Worm (Caenorhabditis elegans): ENCODE results near the gene E02A10.3.

The E02A10.3 gene

ce11 chrV:12624371-12624770, 45.0 kb downstream of the E02A10.3 start, which contains the start of gene F56H9.9:
F56H9.9 (minus strand) TSS chrV:12624471.
- no peak for TF ChIP-seq mep-1 (tag; optimal IDR thresholded peaks at IDR 0.05)
- no peak for TF ChIP-seq mdl-1 (tag; optimal IDR thresholded peaks at IDR 0.05)
- TF ChIP-seq spr-3 (GFP tag; optimal IDR thresholded peaks at IDR 0.05) = no peak
- no peak for TF ChIP-seq spr-1 (tag; optimal IDR thresholded peaks at IDR 0.05)
- TF ChIP-seq Y75B8A.6 (GFP tag; IDR thresholded peaks at IDR 0.05) = no peak
- TF ChIP-seq aly-2 (tag; optimal IDR thresholded peaks at IDR 0.05) = no peak
- TF ChIP-seq ZK546.5 (tag; optimal IDR thresholded peaks at IDR 0.05) = no peak
- no peak for TF ChIP-seq lin-13 (GFP tag; optimal IDR thresholded peaks at IDR 0.05)
- no peak for TF ChIP-seq daf-12 (tag; optimal IDR thresholded peaks at IDR 0.05)

ce11 chrV:12629743-12630142, 50.3 kb downstream of the E02A10.3 start, which contains the start of gene F56H9.6:
F56H9.6 (minus strand) TSS chrV:12629843.
- TF ChIP-seq dmd-9 (GFP tag; IDR thresholded peaks at IDR 0.05) (no peak), F10B5.3 (tag; optimal IDR thresholded peaks at IDR 0.05) (no peak), lir-3 (tag; optimal IDR thresholded peaks at IDR 0.05) (no peak), lin-38 (GFP tag; IDR thresholded peaks at IDR 0.05) (no peak), unc-130 (GFP tag; optimal IDR thresholded peaks at IDR 0.05) (no peak), nhr-6 (tag; optimal IDR thresholded peaks at IDR 0.05) (no peak)

- TF ChIP-seq dmd-6 (GFP tag; IDR thresholded peaks at IDR 0.05) (no peak), lin-13 (GFP tag; optimal IDR thresholded peaks at IDR 0.05) (no peak), nhr-77 (tag; optimal IDR thresholded peaks at IDR 0.05) (no peak), pqm-1 (tag; optimal IDR thresholded peaks at IDR 0.05) (no peak), snpc-1.2 (GFP tag; IDR thresholded peaks at IDR 0.05) (no peak), Y75B8A.6 (GFP tag; IDR thresholded peaks at IDR 0.05) (no peak), ZK337.2 (GFP tag; IDR thresholded peaks at IDR 0.05) (no peak), T20F7.1 (GFP tag; optimal IDR thresholded peaks at IDR 0.05) (no peak), lin-38 (GFP tag; IDR thresholded peaks at IDR 0.05) (no peak), fos-1 (tag; optimal IDR thresholded peaks at IDR 0.05) (no peak), F10B5.3 (tag; optimal IDR thresholded peaks at IDR 0.05) (no peak), ztf-7 (tag; optimal IDR thresholded peaks at IDR 0.05) (no peak)
Measured at ce11 chrV:12632048-12632447, 52.6 kb downstream of the E02A10.3 start, which contains the start of gene srx-113. srx-113 (minus strand) TSS chrV:12632148.

- TF ChIP-seq lir-3 (tag; optimal IDR thresholded peaks at IDR 0.05) (no peak), madf-5 (GFP tag; IDR thresholded peaks at IDR 0.05) (no peak), daf-19 (GFP tag; conservative IDR thresholded peaks at IDR 0.05) (no peak), nhr-102 (tag; optimal IDR thresholded peaks at IDR 0.05) (no peak), php-3 (GFP tag; IDR thresholded peaks at IDR 0.05) (no peak), snpc-4 (tag; optimal IDR thresholded peaks at IDR 0.05) (no peak), T20F7.1 (GFP tag; optimal IDR thresholded peaks at IDR 0.05) (no peak), mxl-3 (GFP tag; optimal IDR thresholded peaks at IDR 0.05) (no peak), unc-62 (GFP tag; optimal IDR thresholded peaks at IDR 0.05 in 1 of 2) (no peak), unc-62 (tag; optimal IDR thresholded peaks at IDR 0.05) (no peak), lsy-2 (tag; optimal IDR thresholded peaks at IDR 0.05) (no peak), mep-1 (tag; optimal IDR thresholded peaks at IDR 0.05) (no peak), set-16 (GFP tag; IDR thresholded peaks at IDR 0.05) (no peak)
Measured at ce11 chrV:12633046-12633445, 53.6 kb downstream of the E02A10.3 start.

ce11 chrV:12634050-12634449, 54.7 kb downstream of the E02A10.3 start:
- TF ChIP-seq lin-29 (GFP tag; IDR thresholded peaks at IDR 0.05) = no peak
- peak; percentile 36 for TF ChIP-seq nhr-28 (tag; optimal IDR thresholded peaks at IDR 0.05)
- TF ChIP-seq dmd-8 (GFP tag; IDR thresholded peaks at IDR 0.05) = no peak
- peak; percentile 45 for TF ChIP-seq pqm-1 (tag; optimal IDR thresholded peaks at IDR 0.05)

All from whole organism, L4 larva.